Worm (Caenorhabditis elegans): ENCODE results near the gene exc-12.

Gene exc-12

DNA sequence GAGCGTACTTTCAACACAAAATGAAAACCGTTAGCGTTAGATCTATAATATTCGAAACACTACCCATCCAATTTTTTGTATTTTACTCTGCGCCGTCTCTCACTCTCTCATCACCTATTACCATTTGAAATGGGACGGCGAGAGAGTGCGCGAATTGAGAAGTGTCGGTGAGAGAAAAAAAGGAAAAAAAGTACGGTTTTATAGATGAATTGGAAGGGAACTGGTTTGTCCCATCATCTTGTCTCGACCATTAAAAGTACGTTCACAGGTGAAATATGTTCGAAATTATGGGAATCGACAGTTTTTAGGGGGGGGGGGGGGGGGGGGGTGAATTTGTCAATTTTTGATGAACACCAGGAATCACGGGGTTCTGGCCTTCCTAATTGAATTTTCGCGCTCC, 35.5 kb downstream of the exc-12 start (continued):
- no peak for TF ChIP-seq Y116A8C.19 (tag; optimal IDR thresholded peaks at IDR 0.05; ENCODE audit: borderline replicate concordance)
- TF ChIP-seq ztf-11 (tag; optimal IDR thresholded peaks at IDR 0.05) = no peak
- TF ChIP-seq ztf-4 (tag; optimal IDR thresholded peaks at IDR 0.05) = no peak
- TF ChIP-seq nhr-237 (tag; optimal IDR thresholded peaks at IDR 0.05) = no peak
- TF ChIP-seq nhr-12 (tag; optimal IDR thresholded peaks at IDR 0.05) = no peak
- no peak for TF ChIP-seq F16B12.6 (tag; optimal IDR thresholded peaks at IDR 0.05)
- no peak for TF ChIP-seq unc-98 (GFP tag; IDR thresholded peaks at IDR 0.05)
- no peak for TF ChIP-seq ceh-63 (GFP tag; optimal IDR thresholded peaks at IDR 0.05)
- no peak for TF ChIP-seq nhr-76 (tag; optimal IDR thresholded peaks at IDR 0.05)
- TF ChIP-seq grh-1 (GFP tag; IDR thresholded peaks at IDR 0.05) = peak; percentile 66
- no peak for TF ChIP-seq sox-4 (tag; optimal IDR thresholded peaks at IDR 0.05)
- TF ChIP-seq nhr-77 (tag; optimal IDR thresholded peaks at IDR 0.05) = no peak
- no peak for TF ChIP-seq pag-3 (tag; optimal IDR thresholded peaks at IDR 0.05; ENCODE audit: borderline replicate concordance, insufficient read depth)
- no peak for TF ChIP-seq irx-1 (tag; optimal IDR thresholded peaks at IDR 0.05)
- TF ChIP-seq hlh-17 (GFP tag; optimal IDR thresholded peaks at IDR 0.05; ENCODE audit: borderline replicate concordance) = no peak
- no peak for TF ChIP-seq unc-86 (tag; optimal IDR thresholded peaks at IDR 0.05)
- no peak for TF ChIP-seq ces-1 (GFP tag; optimal IDR thresholded peaks at IDR 0.05)
- no peak for TF ChIP-seq fos-1 (tag; optimal IDR thresholded peaks at IDR 0.05)
- no peak for TF ChIP-seq ceh-8 (GFP tag; optimal IDR thresholded peaks at IDR 0.05)
- TF ChIP-seq nhr-11 (tag; optimal IDR thresholded peaks at IDR 0.05) = no peak
- no peak for TF ChIP-seq aha-1 (tag; optimal IDR thresholded peaks at IDR 0.05)
- no peak for TF ChIP-seq lin-13 (GFP tag; optimal IDR thresholded peaks at IDR 0.05)
- TF ChIP-seq efl-1 (optimal IDR thresholded peaks at IDR 0.05) = peak; percentile 12 to 34
- no peak for TF ChIP-seq efl-1 (GFP tag; optimal IDR thresholded peaks at IDR 0.05 in 1 of 2)
- peak in 1 of 6 experiments; percentile 43 for TF ChIP-seq elt-3 (tag; optimal IDR thresholded peaks at IDR 0.05)
- peak in 1 of 2 experiments; percentile 41 for TF ChIP-seq lsy-2 (tag; optimal IDR thresholded peaks at IDR 0.05)
- TF ChIP-seq rnt-1 (tag; optimal IDR thresholded peaks at IDR 0.05) = no peak
- TF ChIP-seq tlp-1 (tag; optimal IDR thresholded peaks at IDR 0.05) = no peak
- no peak for TF ChIP-seq nhr-90 (tag; optimal IDR thresholded peaks at IDR 0.05; ENCODE audit: poor library complexity)
- no peak for TF ChIP-seq vab-15 (tag; optimal IDR thresholded peaks at IDR 0.05)
- TF ChIP-seq nhr-28 (tag; optimal IDR thresholded peaks at IDR 0.05) = no peak
- no peak for TF ChIP-seq mdl-1 (tag; optimal IDR thresholded peaks at IDR 0.05)
- TF ChIP-seq pax-3 (tag; optimal IDR thresholded peaks at IDR 0.05) = no peak
- TF ChIP-seq skn-1 (tag; optimal IDR thresholded peaks at IDR 0.05) = no peak
- peak in 1 of 3 experiments; percentile 22 for TF ChIP-seq dpl-1 (GFP tag; optimal IDR thresholded peaks at IDR 0.05)
- no peak for TF ChIP-seq nhr-47 (tag; optimal IDR thresholded peaks at IDR 0.05)
- TF ChIP-seq nhr-84 (tag; optimal IDR thresholded peaks at IDR 0.05) = no peak
- no peak for TF ChIP-seq ama-1 (optimal IDR thresholded peaks at IDR 0.05)
- TF ChIP-seq isw-1 (GFP tag; IDR thresholded peaks at IDR 0.05) = no peak
- no peak for TF ChIP-seq fkh-8 (tag; optimal IDR thresholded peaks at IDR 0.05)
- no peak for TF ChIP-seq dsc-1 (tag; optimal IDR thresholded peaks at IDR 0.05)
- no peak for TF ChIP-seq alr-1 (tag; optimal IDR thresholded peaks at IDR 0.05; ENCODE audit: borderline replicate concordance)
- TF ChIP-seq elt-2 (tag; optimal IDR thresholded peaks at IDR 0.05) = no peak
- TF ChIP-seq nhr-71 (tag; optimal IDR thresholded peaks at IDR 0.05) = peak; percentile 33
- peak; percentile 67 for TF ChIP-seq lin-14 (GFP tag; optimal IDR thresholded peaks at IDR 0.05)
- peak; percentile 30 for TF ChIP-seq nhr-20 (tag; optimal IDR thresholded peaks at IDR 0.05)
- peak; percentile 49 for TF ChIP-seq blmp-1 (tag; optimal IDR thresholded peaks at IDR 0.05)
- no peak for TF ChIP-seq tbx-2 (tag; optimal IDR thresholded peaks at IDR 0.05)
- TF ChIP-seq C04F5.9 (tag; optimal IDR thresholded peaks at IDR 0.05) = no peak
- no peak for TF ChIP-seq mef-2 (tag; optimal IDR thresholded peaks at IDR 0.05)
- TF ChIP-seq snu-23 (GFP tag; optimal IDR thresholded peaks at IDR 0.05) = peak; percentile 53
- TF ChIP-seq efl-3 (GFP tag; optimal IDR thresholded peaks at IDR 0.05) = no peak

Data from whole organism, L1 larva.